Worm (Caenorhabditis elegans) whole organism, late embryonic: ENCODE data around the gene fbxa-157.
A peak's percentile ranks its signal among the peaks of the same experiment; 100 is the strongest.

Source experiments
- C08G9.2 ChIP-seq: sonication (generic microtip); optimal IDR thresholded peaks from 2 replicates; lab custom pipeline; 2016; ENCODE audit warnings: mild to moderate bottlenecking, missing genetic modification characterization, moderate library complexity, missing compliant biosample characterization
- K02D7.2 ChIP-seq: sonication (generic microtip); optimal IDR thresholded peaks from 2 replicates; lab custom pipeline; 2017; ENCODE audit warnings: mild to moderate bottlenecking, missing genetic modification characterization, missing compliant biosample characterization
- K09A11.1 ChIP-seq: sonication (generic microtip); optimal IDR thresholded peaks from 2 replicates; lab custom pipeline; 2017; ENCODE audit warnings: antibody characterized with exemption, mild to moderate bottlenecking, missing genetic modification characterization, missing compliant biosample characterization; ENCODE audit not compliant: insufficient read depth
- T23F11.4 ChIP-seq: fragments of 200-800 bp; sonication (Bioruptor generic); optimal IDR thresholded peaks from 2 replicates; lab custom pipeline; 2018; ENCODE audit warnings: mild to moderate bottlenecking, missing genetic modification characterization, missing compliant biosample characterization
- ahr-1 ChIP-seq: sonication (generic microtip); optimal IDR thresholded peaks from 2 replicates; lab custom pipeline; 2016; ENCODE audit warnings: missing genetic modification characterization, missing compliant biosample characterization
- ama-1 ChIP-seq: fragments of 150-350 bp; optimal IDR thresholded peaks from 2 replicates; lab custom pipeline; 2014
- ceh-14 ChIP-seq: sonication (generic microtip); optimal IDR thresholded peaks from 2 replicates; lab custom pipeline; 2016; ENCODE audit warnings: missing genotype, missing genetic modification characterization, missing compliant biosample characterization
- ceh-18 ChIP-seq: sonication (generic microtip); optimal IDR thresholded peaks from 2 replicates; lab custom pipeline; 2016; ENCODE audit warnings: missing genetic modification characterization, missing compliant biosample characterization
- ceh-19 ChIP-seq: fragments of 200-800 bp; sonication (Bioruptor generic); optimal IDR thresholded peaks from 2 replicates; lab custom pipeline; 2018; ENCODE audit warnings: mild to moderate bottlenecking, missing genetic modification characterization, missing compliant biosample characterization
- ceh-2 ChIP-seq: sonication (generic microtip); optimal IDR thresholded peaks from 2 replicates; lab custom pipeline; 2016; ENCODE audit warnings: missing genotype, missing genetic modification characterization, missing compliant biosample characterization
- ceh-22 ChIP-seq: sonication (generic microtip); optimal IDR thresholded peaks from 2 replicates; lab custom pipeline; 2017; ENCODE audit warnings: missing biosample characterization, missing genetic modification characterization
- ceh-24 ChIP-seq: sonication (generic microtip); optimal IDR thresholded peaks from 2 replicates; lab custom pipeline; 2016; ENCODE audit warnings: mild to moderate bottlenecking, missing genetic modification characterization, missing compliant biosample characterization
- ceh-30 ChIP-seq: fragments of 150-350 bp; optimal IDR thresholded peaks from 2 replicates; lab custom pipeline; 2014; ENCODE audit warnings: missing biosample characterization, missing genetic modification characterization
- ceh-31 ChIP-seq: sonication (generic microtip); optimal IDR thresholded peaks from 2 replicates; lab custom pipeline; 2016; ENCODE audit warnings: missing genetic modification characterization, missing compliant biosample characterization
- ceh-34 ChIP-seq: sonication (generic microtip); optimal IDR thresholded peaks from 2 replicates; lab custom pipeline; 2016; ENCODE audit warnings: mild to moderate bottlenecking, missing genetic modification characterization, missing compliant biosample characterization
- ceh-48 ChIP-seq: sonication (generic microtip); optimal IDR thresholded peaks from 2 replicates; lab custom pipeline; 2016; ENCODE audit warnings: missing genetic modification characterization, inconsistent platforms, missing compliant biosample characterization
- ceh-6 ChIP-seq: fragments of 200-800 bp; sonication (Bioruptor generic); optimal IDR thresholded peaks from 2 replicates; lab custom pipeline; 2018; ENCODE audit warnings: mild to moderate bottlenecking, missing genetic modification characterization, missing compliant biosample characterization
- ceh-9 ChIP-seq: sonication (generic microtip); optimal IDR thresholded peaks from 2 replicates; lab custom pipeline; 2016; ENCODE audit warnings: mild to moderate bottlenecking, missing genetic modification characterization, inconsistent platforms, missing compliant biosample characterization
- che-1 ChIP-seq: sonication (generic microtip); optimal IDR thresholded peaks from 2 replicates; lab custom pipeline; 2016; ENCODE audit warnings: mild to moderate bottlenecking, missing genetic modification characterization, missing compliant biosample characterization
- dmd-4 ChIP-seq: sonication (generic microtip); optimal IDR thresholded peaks from 2 replicates; lab custom pipeline; 2016; ENCODE audit warnings: borderline replicate concordance, missing genetic modification characterization, missing compliant biosample characterization
- dve-1 ChIP-seq: sonication (generic microtip); optimal IDR thresholded peaks from 2 replicates; lab custom pipeline; 2017; ENCODE audit warnings: antibody characterized with exemption, mild to moderate bottlenecking, missing genetic modification characterization, missing compliant biosample characterization
- elt-2 ChIP-seq: sonication (generic microtip); optimal IDR thresholded peaks from 2 replicates; lab custom pipeline; 2016; ENCODE audit warnings: missing genetic modification reagents, missing genetic modification characterization, missing compliant biosample characterization
- elt-4 ChIP-seq: sonication (generic microtip); optimal IDR thresholded peaks from 2 replicates; lab custom pipeline; 2016; ENCODE audit warnings: missing genetic modification characterization, missing compliant biosample characterization
- ets-4 ChIP-seq: sonication (generic microtip); optimal IDR thresholded peaks from 2 replicates; lab custom pipeline; 2016; ENCODE audit warnings: missing genetic modification characterization, missing compliant biosample characterization
- fkh-10 ChIP-seq: fragments of 150-350 bp; optimal IDR thresholded peaks from 2 replicates; lab custom pipeline; 2014; ENCODE audit warnings: missing biosample characterization, missing genetic modification reagents, missing genetic modification characterization
- hlh-13 ChIP-seq: fragments of 200-800 bp; sonication (Bioruptor generic); optimal IDR thresholded peaks from 2 replicates; lab custom pipeline; 2018; ENCODE audit warnings: mild to moderate bottlenecking, missing genetic modification characterization, missing compliant biosample characterization
- hlh-30 ChIP-seq: sonication (generic microtip); optimal IDR thresholded peaks from 2 replicates; lab custom pipeline; 2017; ENCODE audit warnings: antibody characterized with exemption, missing genetic modification characterization, missing compliant biosample characterization; ENCODE audit not compliant: insufficient read depth
- hlh-6 ChIP-seq: sonication (generic microtip); optimal IDR thresholded peaks from 2 replicates; lab custom pipeline; 2016; ENCODE audit warnings: missing genotype, missing genetic modification characterization, missing compliant biosample characterization
- lin-11 ChIP-seq: fragments of 200-800 bp; sonication (Bioruptor generic); optimal IDR thresholded peaks from 2 replicates; lab custom pipeline; 2018; ENCODE audit warnings: mild to moderate bottlenecking, missing genetic modification characterization, missing compliant biosample characterization
- mec-3 ChIP-seq: sonication (generic microtip); optimal IDR thresholded peaks from 2 replicates; lab custom pipeline; 2016; ENCODE audit warnings: borderline replicate concordance, missing genetic modification characterization, missing compliant biosample characterization
- nfya-1 ChIP-seq: sonication (generic microtip); optimal IDR thresholded peaks from 2 replicates; lab custom pipeline; 2017; ENCODE audit warnings: missing genetic modification characterization, mild to moderate bottlenecking, missing compliant biosample characterization, antibody characterized with exemption, moderate library complexity
- nhr-11 ChIP-seq: fragments of 150-350 bp; optimal IDR thresholded peaks from 2 replicates; lab custom pipeline; 2014; ENCODE audit warnings: missing biosample characterization, missing genetic modification characterization
- odd-2 ChIP-seq: sonication (generic microtip); optimal IDR thresholded peaks from 2 replicates; lab custom pipeline; 2017; ENCODE audit warnings: antibody characterized with exemption, mild to moderate bottlenecking, missing genetic modification characterization, missing compliant biosample characterization
- pag-3 ChIP-seq: sonication (generic microtip); optimal IDR thresholded peaks from 2 replicates; lab custom pipeline; 2016; ENCODE audit warnings: missing compliant biosample characterization, missing genetic modification characterization, borderline replicate concordance
- pha-2 ChIP-seq: sonication (generic microtip); optimal IDR thresholded peaks from 2 replicates; lab custom pipeline; 2017; ENCODE audit warnings: mild to moderate bottlenecking, missing genetic modification characterization, missing compliant biosample characterization
- pha-4 ChIP-seq: fragments of 150-350 bp; optimal IDR thresholded peaks from 2 replicates; lab custom pipeline; 2018; ENCODE audit warnings: missing biosample characterization, missing genetic modification reagents, missing genetic modification characterization
- pqm-1 ChIP-seq: sonication (generic microtip); optimal IDR thresholded peaks from 2 replicates; lab custom pipeline; 2016; ENCODE audit warnings: missing genetic modification characterization, missing compliant biosample characterization
- pros-1 ChIP-seq: fragments of 150-350 bp; optimal IDR thresholded peaks from 2 replicates; lab custom pipeline; 2014; ENCODE audit warnings: missing biosample characterization, missing genetic modification reagents, missing genetic modification characterization
- ref-2 ChIP-seq: sonication (generic microtip); optimal IDR thresholded peaks from 2 replicates; lab custom pipeline; 2016; ENCODE audit warnings: missing genetic modification characterization, missing compliant biosample characterization
- rnt-1 ChIP-seq: sonication (generic microtip); optimal IDR thresholded peaks from 2 replicates; lab custom pipeline; 2016; ENCODE audit warnings: missing genetic modification characterization, missing compliant biosample characterization
- sox-2 ChIP-seq: fragments of 200-800 bp; sonication (Bioruptor generic); IDR thresholded peaks from 2 replicates; pipeline ENCODE4 v1.3.6; 2022; ENCODE audit warnings: missing genetic modification reagents, missing genetic modification characterization, missing compliant biosample characterization
- syd-9 ChIP-seq: sonication (generic microtip); optimal IDR thresholded peaks from 2 replicates; lab custom pipeline; 2016; ENCODE audit warnings: mild to moderate bottlenecking, missing genetic modification characterization, moderate library complexity, missing compliant biosample characterization
- tbx-2 ChIP-seq: sonication (generic microtip); optimal IDR thresholded peaks from 2 replicates; lab custom pipeline; 2016; ENCODE audit warnings: missing genetic modification characterization, missing compliant biosample characterization
- ttx-3 ChIP-seq: sonication (generic microtip); optimal IDR thresholded peaks from 2 replicates; lab custom pipeline; 2016; ENCODE audit warnings: missing genetic modification reagents, missing genetic modification characterization, missing compliant biosample characterization
- unc-42 ChIP-seq: sonication (generic microtip); optimal IDR thresholded peaks from 2 replicates; lab custom pipeline; 2016; ENCODE audit warnings: missing genotype, missing genetic modification characterization, missing compliant biosample characterization
- unc-55 ChIP-seq: sonication (generic microtip); optimal IDR thresholded peaks from 2 replicates; lab custom pipeline; 2017; ENCODE audit warnings: missing biosample characterization, missing genetic modification reagents, missing genetic modification characterization
- unc-86 ChIP-seq: sonication (generic microtip); optimal IDR thresholded peaks from 2 replicates; lab custom pipeline; 2016; ENCODE audit warnings: missing genetic modification characterization, missing compliant biosample characterization

fbxa-157 gene

DNA sequence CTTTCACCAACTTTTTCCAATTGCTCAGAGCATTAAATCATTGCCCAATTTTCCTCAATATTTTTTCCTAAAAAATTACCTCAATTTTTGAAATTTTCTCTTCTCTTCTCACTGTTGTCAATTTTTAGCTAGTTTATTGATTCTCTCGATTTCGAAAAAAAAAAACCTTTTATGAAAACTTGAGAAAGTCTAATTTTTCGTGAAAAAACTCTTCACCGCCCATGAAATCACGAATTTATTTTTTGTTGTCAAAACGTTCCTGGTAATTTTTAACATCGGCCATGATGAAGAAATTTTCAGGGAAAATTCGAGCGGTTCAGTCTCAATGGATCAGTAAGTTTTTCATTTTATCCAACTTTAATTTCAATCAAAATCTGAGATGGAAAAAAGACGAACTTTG lies at the start of gene fbxa-157:
Gene fbxa-157 (plus strand): TSS at position 301 of the 400 bp plus-strand sequence.
- no peak for TF ChIP-seq hlh-13 (GFP tag; lab: Kevin White, UChicago)
- TF ChIP-seq ttx-3 (tag; lab: Kevin White, UChicago), result no peak
- TF ChIP-seq nhr-11 (tag; lab: Kevin White, UChicago), result no peak
- no peak for TF ChIP-seq ceh-30
- TF ChIP-seq unc-86 (tag; lab: Kevin White, UChicago), result no peak
- no peak for TF ChIP-seq C08G9.2 (tag; lab: Kevin White, UChicago)
- TF ChIP-seq ama-1 (lab: Kevin White, UChicago), result no peak
- no peak for TF ChIP-seq nfya-1 (tag; lab: Kevin White, UChicago)
- TF ChIP-seq ceh-24 (tag; lab: Kevin White, UChicago), result no peak
- TF ChIP-seq dmd-4 (tag; lab: Kevin White, UChicago), result no peak
- TF ChIP-seq T23F11.4 (GFP tag; lab: Kevin White, UChicago), result no peak
- no peak for TF ChIP-seq sox-2 (GFP tag; lab: Robert Waterston, UW)
- no peak for TF ChIP-seq dve-1 (tag; lab: Kevin White, UChicago)
- no peak for TF ChIP-seq pha-4
- TF ChIP-seq pqm-1 (tag; lab: Kevin White, UChicago), result no peak
- no peak for TF ChIP-seq ceh-34

DNA sequence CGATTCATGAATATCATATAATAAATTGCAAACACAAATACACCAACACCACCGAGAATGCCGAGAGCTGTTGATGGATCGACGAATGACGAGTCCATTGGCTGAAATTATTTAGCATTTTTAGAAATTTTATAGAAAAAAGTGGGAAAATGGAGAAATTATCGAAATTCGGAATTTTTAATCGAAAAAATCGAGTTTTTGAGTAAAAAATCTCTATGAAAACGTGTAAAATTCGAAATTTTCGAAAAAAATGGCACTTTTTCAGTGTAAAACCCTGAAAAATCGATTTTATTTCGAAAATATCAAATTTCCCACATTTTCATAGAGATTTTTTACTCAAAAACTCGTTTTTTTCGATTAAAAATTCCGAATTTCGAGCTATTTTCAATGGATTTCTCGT lies 43.7 kb upstream of the fbxa-157 start, which contains the start of gene tcc-1:
Gene tcc-1 (minus strand): TSS at position 101 of the 400 bp plus-strand sequence.
- TF ChIP-seq C08G9.2 (tag; lab: Kevin White, UChicago) (no peak), K02D7.2 (tag; lab: Kevin White, UChicago) (no peak), ceh-6 (GFP tag; lab: Kevin White, UChicago) (no peak), rnt-1 (tag; lab: Kevin White, UChicago) (no peak), che-1 (no peak), elt-4 (tag; lab: Kevin White, UChicago) (no peak), ahr-1 (tag; lab: Kevin White, UChicago) (no peak), pros-1 (no peak), odd-2 (tag; lab: Kevin White, UChicago) (no peak), mec-3 (tag; lab: Kevin White, UChicago) (no peak), ref-2 (tag; lab: Kevin White, UChicago) (no peak), ceh-9 (no peak), T23F11.4 (GFP tag; lab: Kevin White, UChicago) (no peak)

DNA sequence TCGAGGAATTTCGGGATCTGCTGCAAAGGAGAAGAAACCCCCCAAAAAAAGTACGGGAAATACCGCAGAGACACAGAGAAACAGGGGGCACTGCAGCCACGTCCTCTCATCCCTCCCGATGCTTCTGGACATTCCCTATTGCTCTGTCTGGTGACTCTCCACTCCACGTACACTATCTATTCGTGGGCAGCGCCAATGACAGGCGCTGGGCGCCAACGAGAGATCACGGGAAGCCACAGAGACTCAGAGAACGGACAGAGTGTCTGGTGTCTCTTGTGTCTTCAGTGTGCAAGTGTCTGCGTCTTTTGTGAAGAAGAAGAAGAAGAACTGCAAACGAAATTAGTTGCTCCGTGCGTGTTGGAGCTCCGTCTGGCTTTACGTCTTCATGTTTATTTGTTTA lies 41.7 kb upstream of the fbxa-157 start:
- peak; percentile 46 for TF ChIP-seq ets-4 (tag; lab: Kevin White, UChicago)
- TF ChIP-seq ceh-18 (tag; lab: Kevin White, UChicago), result peak; percentile 86
- TF ChIP-seq K09A11.1 (tag; lab: Kevin White, UChicago), result no peak
- peak; percentile 55 for TF ChIP-seq hlh-30 (tag; lab: Kevin White, UChicago)
- peak; percentile 67 for TF ChIP-seq pag-3 (tag; lab: Kevin White, UChicago)
- TF ChIP-seq lin-11 (tag; lab: Kevin White, UChicago), result no peak
- peak; percentile 98 for TF ChIP-seq nfya-1 (tag; lab: Kevin White, UChicago)
- no peak for TF ChIP-seq ahr-1 (tag; lab: Kevin White, UChicago)
- no peak for TF ChIP-seq nhr-11 (tag; lab: Kevin White, UChicago)
- TF ChIP-seq che-1, result no peak
- TF ChIP-seq ceh-30, result no peak
- TF ChIP-seq unc-86 (tag; lab: Kevin White, UChicago), result peak; percentile 16
- peak; percentile 55 for TF ChIP-seq fkh-10 (GFP tag; lab: Kevin White, UChicago)
- TF ChIP-seq hlh-6 (tag; lab: Kevin White, UChicago), result peak; percentile 47
- peak; percentile 23 for TF ChIP-seq ceh-19 (GFP tag; lab: Kevin White, UChicago)
- peak; percentile 74 for TF ChIP-seq unc-55 (GFP tag; lab: Kevin White, UChicago)
- TF ChIP-seq ceh-14, result peak; percentile 77
- TF ChIP-seq tbx-2 (tag; lab: Kevin White, UChicago), result peak; percentile 37
- TF ChIP-seq mec-3 (tag; lab: Kevin White, UChicago), result no peak
- peak; percentile 83 for TF ChIP-seq ceh-31 (tag; lab: Kevin White, UChicago)
- no peak for TF ChIP-seq ceh-6 (GFP tag; lab: Kevin White, UChicago)
- TF ChIP-seq ceh-48 (tag; lab: Kevin White, UChicago), result no peak
- no peak for TF ChIP-seq elt-4 (tag; lab: Kevin White, UChicago)
- TF ChIP-seq ceh-22 (tag; lab: Kevin White, UChicago), result no peak
- peak; percentile 58 for TF ChIP-seq rnt-1 (tag; lab: Kevin White, UChicago)
- TF ChIP-seq pha-4, result no peak
- no peak for TF ChIP-seq ceh-2 (tag; lab: Kevin White, UChicago)
- TF ChIP-seq unc-42 (tag; lab: Kevin White, UChicago), result peak; percentile 97
- TF ChIP-seq pros-1, result peak; percentile 15
- TF ChIP-seq pha-2 (tag; lab: Kevin White, UChicago), result no peak
- peak; percentile 34 for TF ChIP-seq syd-9 (tag; lab: Kevin White, UChicago)
- TF ChIP-seq ttx-3 (tag; lab: Kevin White, UChicago), result no peak
- peak; percentile 34 for TF ChIP-seq C08G9.2 (tag; lab: Kevin White, UChicago)
- no peak for TF ChIP-seq elt-2
